Worm (Caenorhabditis elegans): ENCODE measurements around the gene ZK829.9.

DNA sequence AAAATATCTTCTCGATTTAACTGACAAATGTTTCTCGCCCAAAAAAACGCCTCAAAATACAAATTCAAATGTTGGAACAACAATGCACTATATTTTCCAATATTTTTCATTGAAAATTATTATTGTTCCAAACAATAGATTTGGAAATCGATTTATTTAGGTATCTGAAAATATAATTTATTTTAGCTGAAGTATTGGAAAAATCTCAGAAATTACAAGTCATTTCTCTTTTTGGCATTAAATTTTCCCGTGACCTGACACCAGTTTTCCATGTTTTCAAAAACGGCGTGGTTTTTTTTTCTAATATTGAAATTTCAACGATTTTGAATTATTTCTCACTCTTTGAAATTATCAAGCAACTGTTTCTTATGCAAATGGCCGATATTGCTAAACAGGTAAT, 42.8 kb downstream of the ZK829.9 start, which contains the start of gene spe-17:
- no peak for TF ChIP-seq tbx-37 (GFP tag; conservative IDR thresholded peaks at IDR 0.05)
- TF ChIP-seq ama-1 (optimal IDR thresholded peaks at IDR 0.05): no peak
- no peak for TF ChIP-seq flt-1 (GFP tag; IDR thresholded peaks at IDR 0.05)
- no peak for TF ChIP-seq hnd-1 (tag; optimal IDR thresholded peaks at IDR 0.05)
- TF ChIP-seq B0310.2 (tag; optimal IDR thresholded peaks at IDR 0.05): no peak
- no peak for TF ChIP-seq tra-4 (tag; optimal IDR thresholded peaks at IDR 0.05)
- TF ChIP-seq pes-1 (GFP tag; IDR thresholded peaks at IDR 0.05): no peak
- TF ChIP-seq F13C5.2 (tag; optimal IDR thresholded peaks at IDR 0.05): no peak
- TF ChIP-seq hmg-4 (GFP tag; optimal IDR thresholded peaks at IDR 0.05): no peak
- no peak for TF ChIP-seq tbx-11 (GFP tag; IDR thresholded peaks at IDR 0.05)
